Worm (Caenorhabditis elegans) whole organism, late embryonic: ENCODE measurements around the gene str-130.

ENCODE experiments used
- ama-1 ChIP-seq: fragments of 150-350 bp; optimal IDR thresholded peaks from 2 replicates; lab custom pipeline; 2014
- ceh-14 ChIP-seq: sonication (generic microtip); optimal IDR thresholded peaks from 2 replicates; lab custom pipeline; 2016; ENCODE audit warnings: missing genotype, missing genetic modification characterization, missing compliant biosample characterization
- ceh-18 ChIP-seq: sonication (generic microtip); optimal IDR thresholded peaks from 2 replicates; lab custom pipeline; 2016; ENCODE audit warnings: missing genetic modification characterization, missing compliant biosample characterization
- ceh-19 ChIP-seq: fragments of 200-800 bp; sonication (Bioruptor generic); optimal IDR thresholded peaks from 2 replicates; lab custom pipeline; 2018; ENCODE audit warnings: mild to moderate bottlenecking, missing genetic modification characterization, missing compliant biosample characterization
- ref-2 ChIP-seq: sonication (generic microtip); optimal IDR thresholded peaks from 2 replicates; lab custom pipeline; 2016; ENCODE audit warnings: missing genetic modification characterization, missing compliant biosample characterization
- rnt-1 ChIP-seq: sonication (generic microtip); optimal IDR thresholded peaks from 2 replicates; lab custom pipeline; 2016; ENCODE audit warnings: missing genetic modification characterization, missing compliant biosample characterization
- zip-5 ChIP-seq: sonication (generic microtip); optimal IDR thresholded peaks from 2 replicates; lab custom pipeline; 2016; ENCODE audit warnings: missing genetic modification characterization, missing compliant biosample characterization

ce11 chrV:8069637-8070036 is 20.9 kb downstream of the str-130 start, which contains the start of gene str-143:
- TF ChIP-seq ceh-14 (no peak), ceh-19 (no peak), rnt-1 (tag; lab: Kevin White, UChicago) (no peak), ref-2 (tag; lab: Kevin White, UChicago) (no peak), ceh-18 (no peak), zip-5 (tag; lab: Kevin White, UChicago) (no peak), ama-1 (lab: Kevin White, UChicago) (no peak)
